Worm (Caenorhabditis elegans) whole organism, L1 larva: Measurements from ENCODE around the gene cst-1.

Experiments used
- C16A3.4 ChIP-seq: fragments of 150-350 bp; optimal IDR thresholded peaks from 2 replicates; lab custom pipeline; 2014; ENCODE audit warnings: missing biosample characterization, missing genetic modification characterization
- Y116A8C.19 ChIP-seq: sonication (generic microtip); optimal IDR thresholded peaks from 2 replicates; lab custom pipeline; 2016; ENCODE audit warnings: missing compliant biosample characterization, missing genetic modification characterization, borderline replicate concordance
- aha-1 ChIP-seq: fragments of 150-350 bp; optimal IDR thresholded peaks from 2 replicates; lab custom pipeline; 2014; ENCODE audit warnings: missing biosample characterization, missing genetic modification characterization
- alr-1 ChIP-seq: fragments of 200-800 bp; sonication (Bioruptor generic); optimal IDR thresholded peaks from 2 replicates; lab custom pipeline; 2018; ENCODE audit warnings: borderline replicate concordance, mild to moderate bottlenecking, missing genetic modification characterization, missing compliant biosample characterization
- ama-1 ChIP-seq: fragments of 150-350 bp; optimal IDR thresholded peaks from 2 replicates; lab custom pipeline; 2014
- blmp-1 ChIP-seq: fragments of 150-350 bp; optimal IDR thresholded peaks from 2 replicates; lab custom pipeline; 2014; ENCODE audit warnings: missing biosample characterization, missing genetic modification characterization
- ceh-63 ChIP-seq: fragments of 200-800 bp; sonication (Bioruptor generic); optimal IDR thresholded peaks from 2 replicates; lab custom pipeline; 2018; ENCODE audit warnings: mild to moderate bottlenecking, missing genetic modification characterization, missing compliant biosample characterization
- ceh-8 ChIP-seq: fragments of 200-800 bp; sonication (Bioruptor generic); optimal IDR thresholded peaks from 2 replicates; lab custom pipeline; 2018; ENCODE audit warnings: mild to moderate bottlenecking, missing genetic modification characterization, moderate library complexity, missing compliant biosample characterization
- dpl-1 ChIP-seq, 3 experiments: fragments of 150-350 bp in 2 of 3; sonication (generic microtip) in 1 of 3; optimal IDR thresholded peaks; 2 replicates each; lab custom pipeline; 2014 to 2017; ENCODE audit warnings: missing biosample characterization in 3 of 3, missing genetic modification characterization in 3 of 3, missing genetic modification reagents in 3 of 3
- dsc-1 ChIP-seq: sonication (generic microtip); optimal IDR thresholded peaks from 2 replicates; lab custom pipeline; 2016; ENCODE audit warnings: mild to moderate bottlenecking, missing genetic modification characterization, missing compliant biosample characterization
- efl-3 ChIP-seq: fragments of 200-800 bp; sonication (Bioruptor generic); optimal IDR thresholded peaks from 2 replicates; lab custom pipeline; 2018; ENCODE audit warnings: mild to moderate bottlenecking, missing genetic modification characterization, missing compliant biosample characterization
- egl-27 ChIP-seq, 2 experiments: fragments of 150-350 bp in 1 of 2; sonication (generic microtip); optimal IDR thresholded peaks; 3 replicates each; lab custom pipeline; 2017 to 2018; ENCODE audit warnings: missing biosample characterization in 2 of 2, missing genetic modification characterization in 2 of 2, missing genetic modification reagents in 2 of 2
- elt-3 ChIP-seq, 6 experiments: fragments of 150-350 bp in 1 of 6; sonication (generic microtip); optimal IDR thresholded peaks; 2 replicates each; lab custom pipeline; 2017 to 2018; ENCODE audit warnings: missing biosample characterization in 6 of 6, missing genetic modification characterization in 6 of 6, inconsistent platforms in 1 of 6
- ets-5 ChIP-seq: fragments of 200-800 bp; sonication (Bioruptor generic); IDR thresholded peaks from 2 replicates; pipeline ENCODE4 v1.3.6; 2022; ENCODE audit warnings: missing genetic modification characterization, missing compliant biosample characterization
- grh-1 ChIP-seq: fragments of 200-800 bp; sonication (Bioruptor generic); IDR thresholded peaks from 2 replicates; pipeline ENCODE4 v1.3.6; 2022; ENCODE audit warnings: missing genetic modification reagents, missing genetic modification characterization, missing compliant biosample characterization
- lin-13 ChIP-seq: fragments of 150-350 bp; optimal IDR thresholded peaks from 2 replicates; lab custom pipeline; 2014; ENCODE audit warnings: missing biosample characterization, missing genetic modification reagents, missing genetic modification characterization
- lin-14 ChIP-seq: fragments of 200-800 bp; sonication (Bioruptor generic); optimal IDR thresholded peaks from 2 replicates; lab custom pipeline; 2018; ENCODE audit warnings: mild to moderate bottlenecking, missing genetic modification characterization, moderate library complexity, missing compliant biosample characterization
- lin-15B ChIP-seq: fragments of 150-350 bp; sonication (generic microtip); optimal IDR thresholded peaks from 3 replicates; lab custom pipeline; 2014; ENCODE audit warnings: missing biosample characterization, missing genetic modification characterization
- lin-35 ChIP-seq, 2 experiments: fragments of 150-350 bp; optimal IDR thresholded peaks; 2 replicates each; lab custom pipeline; 2014; ENCODE audit warnings: missing biosample characterization in 2 of 2, missing genetic modification characterization in 2 of 2, missing genetic modification reagents in 2 of 2
- mef-2 ChIP-seq: fragments of 150-350 bp; optimal IDR thresholded peaks from 2 replicates; lab custom pipeline; 2014; ENCODE audit warnings: missing biosample characterization, missing genetic modification characterization
- mep-1 ChIP-seq: fragments of 150-350 bp; optimal IDR thresholded peaks from 2 replicates; lab custom pipeline; 2014; ENCODE audit warnings: missing biosample characterization, missing genetic modification characterization
- nhr-12 ChIP-seq: sonication (generic microtip); optimal IDR thresholded peaks from 2 replicates; lab custom pipeline; 2017; ENCODE audit warnings: missing biosample characterization, missing genetic modification characterization
- nhr-20 ChIP-seq: sonication (generic microtip); optimal IDR thresholded peaks from 2 replicates; lab custom pipeline; 2016; ENCODE audit warnings: mild to moderate bottlenecking, missing genetic modification characterization, missing compliant biosample characterization
- nhr-237 ChIP-seq: fragments of 150-350 bp; optimal IDR thresholded peaks from 2 replicates; lab custom pipeline; 2014; ENCODE audit warnings: missing biosample characterization, missing genetic modification characterization
- nhr-47 ChIP-seq: sonication (generic microtip); optimal IDR thresholded peaks from 2 replicates; lab custom pipeline; 2016; ENCODE audit warnings: mild to moderate bottlenecking, missing genetic modification characterization, moderate library complexity, missing compliant biosample characterization
- nhr-71 ChIP-seq: sonication (generic microtip); optimal IDR thresholded peaks from 2 replicates; lab custom pipeline; 2016; ENCODE audit warnings: mild to moderate bottlenecking, missing genetic modification characterization, moderate library complexity, missing compliant biosample characterization
- nhr-85 ChIP-seq: sonication (generic microtip); peaks from one replicate; lab custom pipeline; 2016; ENCODE audit warnings: missing genetic modification characterization, inconsistent platforms, missing compliant biosample characterization
- nhr-90 ChIP-seq: sonication (generic microtip); optimal IDR thresholded peaks from 2 replicates; lab custom pipeline; 2016; ENCODE audit warnings: mild to moderate bottlenecking, missing genetic modification characterization, missing compliant biosample characterization; ENCODE audit not compliant: poor library complexity
- pax-3 ChIP-seq: fragments of 200-800 bp; sonication (Bioruptor generic); optimal IDR thresholded peaks from 2 replicates; lab custom pipeline; 2018; ENCODE audit warnings: mild to moderate bottlenecking, missing genetic modification characterization, moderate library complexity, missing compliant biosample characterization
- pqm-1 ChIP-seq: sonication (generic microtip); optimal IDR thresholded peaks from 3 replicates; lab custom pipeline; 2017; ENCODE audit warnings: missing biosample characterization, missing genetic modification characterization
- rnt-1 ChIP-seq: sonication (generic microtip); optimal IDR thresholded peaks from 2 replicates; lab custom pipeline; 2016; ENCODE audit warnings: mild to moderate bottlenecking, missing genetic modification characterization, moderate library complexity, missing compliant biosample characterization
- snpc-4 ChIP-seq: fragments of 150-350 bp; optimal IDR thresholded peaks from 2 replicates; lab custom pipeline; 2014; ENCODE audit warnings: missing biosample characterization, missing genetic modification characterization
- snu-23 ChIP-seq: sonication (generic microtip); optimal IDR thresholded peaks from 2 replicates; lab custom pipeline; 2016; ENCODE audit warnings: missing genetic modification characterization, missing compliant biosample characterization
- sox-4 ChIP-seq: sonication (generic microtip); optimal IDR thresholded peaks from 2 replicates; lab custom pipeline; 2016; ENCODE audit warnings: missing genetic modification characterization, missing compliant biosample characterization
- sup-37 ChIP-seq: fragments of 200-800 bp; sonication (Bioruptor generic); optimal IDR thresholded peaks from 2 replicates; lab custom pipeline; 2018; ENCODE audit warnings: mild to moderate bottlenecking, missing genetic modification characterization, missing compliant biosample characterization
- unc-130 ChIP-seq: fragments of 150-350 bp; optimal IDR thresholded peaks from 2 replicates; lab custom pipeline; 2017; ENCODE audit warnings: missing biosample characterization, missing genetic modification characterization, inconsistent platforms
- unc-98 ChIP-seq: fragments of 200-800 bp; sonication (Bioruptor generic); IDR thresholded peaks from 2 replicates; pipeline ENCODE4 v1.3.6; 2022; ENCODE audit warnings: missing genetic modification characterization, missing compliant biosample characterization
- ztf-11 ChIP-seq, 2 experiments: sonication (generic microtip); optimal IDR thresholded peaks; 2 replicates each; lab custom pipeline; 2016 to 2017; ENCODE audit warnings: missing genetic modification characterization in 2 of 2, missing biosample characterization in 1 of 2, missing compliant biosample characterization in 1 of 2
- ztf-4 ChIP-seq: fragments of 150-350 bp; optimal IDR thresholded peaks from 2 replicates; lab custom pipeline; 2014; ENCODE audit warnings: missing biosample characterization, missing genetic modification characterization

The cst-1 gene

ce11 chrX:4371988-4372387 is 32.6 kb downstream of the cst-1 start, which contains the start of gene R160.14 (continued):
- no peak for TF ChIP-seq efl-3 (GFP tag; lab: Kevin White, UChicago)

ce11 chrX:4373123-4373522 is 33.7 kb downstream of the cst-1 start, which contains the start of gene R160.6:
TSS of gene R160.6 (minus strand) at chrX:4373223.
- no peak for TF ChIP-seq dpl-1 (GFP tag; optimal IDR thresholded peaks at IDR 0.05; lab: Kevin White, UChicago)
- TF ChIP-seq sox-4 (tag; lab: Kevin White, UChicago) = no peak
- no peak for TF ChIP-seq nhr-90 (tag; lab: Kevin White, UChicago)

ce11 chrX:4376801-4377200 is 37.4 kb downstream of the cst-1 start, which contains the start of gene R160.2:
TSS of gene R160.2 (minus strand) at chrX:4376901.
- no peak for TF ChIP-seq ama-1 (lab: Kevin White, UChicago)
- no peak for TF ChIP-seq Y116A8C.19 (tag; lab: Kevin White, UChicago)
- no peak for TF ChIP-seq efl-3 (GFP tag; lab: Kevin White, UChicago)
- no peak for TF ChIP-seq sup-37 (GFP tag; lab: Kevin White, UChicago)
- no peak for TF ChIP-seq unc-98 (GFP tag; lab: Robert Waterston, UW)
- TF ChIP-seq lin-14 (GFP tag; lab: Kevin White, UChicago) = no peak
- no peak for TF ChIP-seq pax-3 (tag; lab: Kevin White, UChicago)
- no peak for TF ChIP-seq aha-1 (tag; lab: Kevin White, UChicago)
- no peak for TF ChIP-seq nhr-85 (tag; lab: Kevin White, UChicago)
- no peak for TF ChIP-seq snpc-4
- no peak for TF ChIP-seq ceh-63
- no peak for TF ChIP-seq ztf-4 (tag; lab: Kevin White, UChicago)
- no peak for TF ChIP-seq lin-15B
- no peak for TF ChIP-seq alr-1 (tag; lab: Kevin White, UChicago)
- TF ChIP-seq nhr-237 = no peak
- no peak for TF ChIP-seq mef-2 (tag; lab: Kevin White, UChicago)
- no peak for TF ChIP-seq grh-1 (GFP tag; lab: Robert Waterston, UW)

DNA sequence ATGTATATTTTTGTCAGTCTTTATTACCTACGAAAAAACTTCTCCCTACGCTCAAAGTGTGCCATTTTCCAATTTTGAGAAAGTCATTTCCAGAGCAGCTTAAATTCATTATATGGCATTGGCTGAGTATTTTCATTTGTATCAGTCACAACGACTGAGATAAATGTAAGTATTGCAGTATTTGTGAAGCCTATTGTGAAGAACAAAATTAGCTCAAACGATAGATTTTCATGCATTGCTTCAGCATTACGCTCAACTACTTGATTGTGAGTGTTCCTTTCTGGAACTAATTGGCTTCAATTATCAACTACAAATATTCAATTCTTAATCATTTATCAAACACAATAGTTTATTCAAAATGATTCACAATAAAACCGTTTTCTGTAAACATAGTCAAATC is 38.3 kb downstream of the cst-1 start, which contains the start of gene R160.12:
TSS of gene R160.12 (minus strand) at position 101 of the 400 bp plus-strand sequence.
- TF ChIP-seq rnt-1 (tag; lab: Kevin White, UChicago) (no peak), unc-130 (tag; lab: Kevin White, UChicago) (no peak), dsc-1 (tag; lab: Kevin White, UChicago) (no peak)

DNA sequence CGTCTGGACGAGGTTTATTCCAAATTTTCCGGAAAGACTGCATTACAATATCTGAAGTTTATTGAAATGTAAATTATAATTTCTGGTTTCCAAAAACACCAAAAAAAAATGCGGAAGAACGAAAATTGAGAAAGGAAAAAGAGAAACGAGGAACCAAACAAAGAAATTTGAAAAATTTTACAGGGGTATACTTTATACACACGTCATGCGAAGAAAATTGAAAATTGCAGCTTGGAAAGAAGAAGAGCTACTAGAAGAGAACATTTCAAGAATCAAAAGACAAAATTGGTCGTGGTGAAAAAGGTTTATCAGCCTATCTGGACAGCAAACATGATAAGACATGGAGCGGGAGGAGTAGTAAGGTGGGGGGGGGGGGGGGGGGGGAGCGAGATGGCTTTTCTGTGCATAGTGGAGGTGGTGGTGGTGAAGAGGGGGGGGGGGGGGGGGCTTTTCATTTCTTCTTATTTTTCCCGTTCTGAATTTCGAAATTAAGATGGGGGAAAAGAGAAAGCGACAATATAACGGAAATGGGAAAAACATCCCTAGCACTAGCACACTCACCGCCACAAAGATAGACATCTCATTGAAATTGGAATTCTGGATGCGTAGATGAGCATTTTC is 44.0 kb downstream of the cst-1 start, which contains the start of gene lst-2:
TSS of gene lst-2 (minus strand) at position 51 of the 621 bp plus-strand sequence.
- TF ChIP-seq nhr-20 (no peak), ceh-8 (peak; percentile 40), nhr-85 (tag; lab: Kevin White, UChicago) (peak; percentile 32), lin-13 (no peak)

- TF ChIP-seq ztf-11 (tag; optimal IDR thresholded peaks at IDR 0.05; lab: Kevin White, UChicago) (no peak), unc-130 (tag; lab: Kevin White, UChicago) (peak; percentile 8), snu-23 (peak; percentile 54), dsc-1 (tag; lab: Kevin White, UChicago) (no peak), egl-27 (tag; optimal IDR thresholded peaks at IDR 0.05; lab: Kevin White, UChicago) (no peak), nhr-237 (no peak), nhr-85 (tag; lab: Kevin White, UChicago) (peak; percentile 76), pqm-1 (tag; lab: Kevin White, UChicago) (no peak), nhr-20 (peak; percentile 61), ets-5 (no peak), C16A3.4 (tag; lab: Kevin White, UChicago) (peak; percentile 1), lin-35 (GFP tag; optimal IDR thresholded peaks at IDR 0.05; lab: Kevin White, UChicago) (peak in 1 of 2 experiments; percentile 51), ama-1 (lab: Kevin White, UChicago) (no peak), elt-3 (tag; optimal IDR thresholded peaks at IDR 0.05; lab: Kevin White, UChicago) (peak in 1 of 6 experiments; percentile 13), nhr-47 (tag; lab: Kevin White, UChicago) (peak; percentile 3), nhr-71 (tag; lab: Kevin White, UChicago) (peak; percentile 51), nhr-12 (tag; lab: Kevin White, UChicago) (no peak), mep-1 (tag; lab: Kevin White, UChicago) (peak; percentile 21), lin-14 (GFP tag; lab: Kevin White, UChicago) (peak; percentile 59), blmp-1 (tag; lab: Kevin White, UChicago) (peak; percentile 4)
These were observed 47.1 kb downstream of the cst-1 start for ce11 chrX:4386493-4386892.
